Worm (Caenorhabditis elegans): ENCODE measurements around the gene Y54G2A.50.

Gene Y54G2A.50

DNA sequence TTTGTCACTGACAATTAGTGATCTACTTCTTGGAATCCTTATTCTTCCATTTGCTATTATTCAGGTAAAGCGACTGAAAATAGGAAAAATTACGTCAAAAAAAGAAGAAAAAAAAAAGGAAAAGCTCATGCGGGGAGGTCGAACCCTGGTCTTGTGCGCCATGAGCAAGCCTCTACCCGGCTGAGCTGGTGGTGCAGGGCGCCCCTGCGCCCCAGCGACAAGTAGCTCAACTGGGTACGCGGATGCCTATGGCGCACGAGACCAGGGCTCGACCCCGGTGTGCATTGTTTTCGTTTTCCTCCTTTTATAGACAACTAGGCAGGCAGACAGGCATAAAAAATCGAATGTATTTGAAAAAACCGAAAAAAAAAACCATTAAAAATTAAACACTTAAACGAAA, 42.4 kb downstream of the Y54G2A.50 start:
- TF ChIP-seq nhr-10 (tag; optimal IDR thresholded peaks at IDR 0.05) (no peak), madf-9 (GFP tag; conservative IDR thresholded peaks at IDR 0.05) (no peak), ceh-44 (GFP tag; IDR thresholded peaks at IDR 0.05) (no peak), nhr-237 (tag; optimal IDR thresholded peaks at IDR 0.05) (no peak), unc-62 (GFP tag; optimal IDR thresholded peaks at IDR 0.05 in 1 of 2) (peak in 1 of 2 experiments; percentile 29), unc-62 (tag; optimal IDR thresholded peaks at IDR 0.05) (no peak), snpc-4 (tag; optimal IDR thresholded peaks at IDR 0.05) (no peak), vab-7 (GFP tag; IDR thresholded peaks at IDR 0.05) (no peak), set-16 (GFP tag; IDR thresholded peaks at IDR 0.05) (peak; percentile 86)

DNA sequence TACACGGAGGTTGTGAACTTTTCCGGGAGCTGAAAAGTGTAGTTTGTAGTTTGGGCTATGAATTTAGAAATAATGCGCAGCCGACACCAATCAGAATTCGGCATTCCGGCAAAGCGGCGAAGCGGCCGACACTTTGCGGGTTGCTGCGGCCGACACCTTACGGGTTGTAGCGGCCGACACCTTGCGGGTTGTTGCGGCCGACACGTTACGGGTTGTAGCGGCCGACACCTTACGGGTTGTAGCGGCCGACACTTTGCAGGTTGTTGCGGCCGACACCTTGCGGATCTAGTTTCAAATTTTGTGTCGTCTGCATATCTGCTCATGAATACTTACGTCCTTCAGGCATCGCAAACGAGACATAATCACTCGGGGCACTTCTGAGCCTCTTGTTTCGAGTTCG, 49.1 kb downstream of the Y54G2A.50 start:
- TF ChIP-seq D1046.2 (GFP tag; IDR thresholded peaks at IDR 0.05), result 0 out of 2 replicates have a peak, but pooled peaks have one; percentile 33
- no peak for TF ChIP-seq tag-97 (GFP tag; IDR thresholded peaks at IDR 0.05)
- no peak for TF ChIP-seq daf-16 (GFP tag; optimal IDR thresholded peaks at IDR 0.05)
- TF ChIP-seq daf-16 (tag; optimal IDR thresholded peaks at IDR 0.05), result no peak
- peak; percentile 80 for TF ChIP-seq set-16 (GFP tag; IDR thresholded peaks at IDR 0.05)

Data from whole organism, L4 larva.